Worm (Caenorhabditis elegans) whole organism, L2 larva: ENCODE data around the gene hpl-2.

Experiments
- C34F6.9 ChIP-seq: fragments of 150-350 bp; optimal IDR thresholded peaks from 2 replicates; lab custom pipeline; 2014; ENCODE audit warnings: missing biosample characterization, missing genetic modification characterization
- F13H6.1 ChIP-seq: sonication (generic microtip); optimal IDR thresholded peaks from 2 replicates; lab custom pipeline; 2016; ENCODE audit warnings: missing genetic modification characterization, missing compliant biosample characterization
- R02D3.7 ChIP-seq: fragments of 150-350 bp; optimal IDR thresholded peaks from 2 replicates; lab custom pipeline; 2014; ENCODE audit warnings: missing biosample characterization, missing genetic modification characterization
- Y55F3AM.14 ChIP-seq: fragments of 200-800 bp; sonication (Bioruptor generic); optimal IDR thresholded peaks from 2 replicates; lab custom pipeline; 2018; ENCODE audit warnings: mild to moderate bottlenecking, missing genetic modification characterization, missing compliant biosample characterization
- ZK546.5 ChIP-seq: sonication (generic microtip); optimal IDR thresholded peaks from 2 replicates; lab custom pipeline; 2017; ENCODE audit warnings: missing biosample characterization, missing genetic modification characterization
- alr-1 ChIP-seq: fragments of 150-350 bp; optimal IDR thresholded peaks from 2 replicates; lab custom pipeline; 2014; ENCODE audit warnings: missing biosample characterization, missing genetic modification characterization
- aly-2 ChIP-seq: fragments of 150-350 bp; optimal IDR thresholded peaks from 2 replicates; lab custom pipeline; 2014; ENCODE audit warnings: missing biosample characterization, missing genetic modification characterization
- ama-1 ChIP-seq: fragments of 150-350 bp; optimal IDR thresholded peaks from 2 replicates; lab custom pipeline; 2018; ENCODE audit warnings: inconsistent platforms
- blmp-1 ChIP-seq: sonication (generic microtip); optimal IDR thresholded peaks from 2 replicates; lab custom pipeline; 2017; ENCODE audit warnings: missing genetic modification characterization, mild to moderate bottlenecking, missing compliant biosample characterization, antibody characterized with exemption, moderate library complexity; ENCODE audit not compliant: insufficient read depth
- ceh-16 ChIP-seq: fragments of 150-350 bp; optimal IDR thresholded peaks from 2 replicates; lab custom pipeline; 2014; ENCODE audit warnings: missing biosample characterization, missing genetic modification characterization
- ceh-82 ChIP-seq: fragments of 150-350 bp; optimal IDR thresholded peaks from 2 replicates; lab custom pipeline; 2014; ENCODE audit warnings: missing biosample characterization, missing genetic modification characterization
- crh-2 ChIP-seq: sonication (generic microtip); optimal IDR thresholded peaks from 2 replicates; lab custom pipeline; 2017; ENCODE audit warnings: missing biosample characterization, missing genetic modification characterization
- dmd-4 ChIP-seq: sonication (generic microtip); optimal IDR thresholded peaks from 2 replicates; lab custom pipeline; 2017; ENCODE audit warnings: missing biosample characterization, missing genetic modification characterization
- egl-27 ChIP-seq: sonication (generic microtip); optimal IDR thresholded peaks from 3 replicates; lab custom pipeline; 2017; ENCODE audit warnings: missing biosample characterization, missing genetic modification reagents, missing genetic modification characterization
- elt-1 ChIP-seq: fragments of 150-350 bp; optimal IDR thresholded peaks from 2 replicates; lab custom pipeline; 2014; ENCODE audit warnings: missing biosample characterization, missing genetic modification characterization
- elt-3 ChIP-seq: sonication (generic microtip); optimal IDR thresholded peaks from 2 replicates; lab custom pipeline; 2017; ENCODE audit warnings: missing biosample characterization, missing genetic modification characterization
- fos-1 ChIP-seq: fragments of 150-350 bp; optimal IDR thresholded peaks from 2 replicates; lab custom pipeline; 2014; ENCODE audit warnings: missing biosample characterization, missing genetic modification characterization
- gmeb-1 ChIP-seq: fragments of 150-350 bp; optimal IDR thresholded peaks from 2 replicates; lab custom pipeline; 2014; ENCODE audit warnings: missing biosample characterization, missing genetic modification characterization
- lin-11 ChIP-seq: fragments of 150-350 bp; sonication (generic microtip); optimal IDR thresholded peaks from 2 replicates; lab custom pipeline; 2014; ENCODE audit warnings: missing biosample characterization, missing genetic modification characterization, inconsistent platforms, mixed read lengths
- lin-13 ChIP-seq: fragments of 150-350 bp; optimal IDR thresholded peaks from 2 replicates; lab custom pipeline; 2014; ENCODE audit warnings: missing biosample characterization, missing genetic modification reagents, missing genetic modification characterization
- lin-39 ChIP-seq: fragments of 150-350 bp; optimal IDR thresholded peaks from 2 replicates; lab custom pipeline; 2014; ENCODE audit warnings: missing biosample characterization, missing genetic modification reagents, missing genetic modification characterization
- lsy-2 ChIP-seq, 2 experiments: fragments of 150-350 bp in 1 of 2; sonication (generic microtip) in 1 of 2; optimal IDR thresholded peaks; 2 replicates each; lab custom pipeline; 2014 to 2017; ENCODE audit warnings: missing biosample characterization in 2 of 2, missing genetic modification characterization in 2 of 2
- mab-5 ChIP-seq: fragments of 150-350 bp; optimal IDR thresholded peaks from 2 replicates; lab custom pipeline; 2014; ENCODE audit warnings: missing biosample characterization, missing genetic modification characterization
- mbf-1 ChIP-seq: sonication (generic microtip); optimal IDR thresholded peaks from 2 replicates; lab custom pipeline; 2017; ENCODE audit warnings: missing biosample characterization, missing genetic modification characterization
- mdl-1 ChIP-seq, 2 experiments: fragments of 150-350 bp in 1 of 2; sonication (generic microtip) in 1 of 2; optimal IDR thresholded peaks; 2 replicates each; lab custom pipeline; 2017; ENCODE audit warnings: missing biosample characterization in 2 of 2, missing genetic modification characterization in 2 of 2
- nhr-10 ChIP-seq: sonication (generic microtip); optimal IDR thresholded peaks from 2 replicates; lab custom pipeline; 2017; ENCODE audit warnings: missing biosample characterization, missing genetic modification characterization
- nhr-11 ChIP-seq: fragments of 150-350 bp; optimal IDR thresholded peaks from 2 replicates; lab custom pipeline; 2014; ENCODE audit warnings: missing biosample characterization, missing genetic modification characterization
- nhr-12 ChIP-seq: fragments of 150-350 bp; optimal IDR thresholded peaks from 2 replicates; lab custom pipeline; 2014; ENCODE audit warnings: missing biosample characterization, missing genetic modification characterization
- nhr-129 ChIP-seq: fragments of 150-350 bp; optimal IDR thresholded peaks from 2 replicates; lab custom pipeline; 2014; ENCODE audit warnings: missing biosample characterization, missing genetic modification characterization
- nhr-21 ChIP-seq: fragments of 150-350 bp; optimal IDR thresholded peaks from 2 replicates; lab custom pipeline; 2014; ENCODE audit warnings: missing biosample characterization, missing genetic modification characterization
- nhr-23 ChIP-seq: fragments of 150-350 bp; optimal IDR thresholded peaks from 2 replicates; lab custom pipeline; 2014; ENCODE audit warnings: missing biosample characterization, missing genetic modification reagents, missing genetic modification characterization
- nhr-237 ChIP-seq: fragments of 150-350 bp; optimal IDR thresholded peaks from 2 replicates; lab custom pipeline; 2014; ENCODE audit warnings: missing biosample characterization, missing genetic modification characterization
- nhr-25 ChIP-seq: fragments of 150-350 bp; sonication (generic microtip); optimal IDR thresholded peaks from 3 replicates; lab custom pipeline; 2014; ENCODE audit warnings: missing biosample characterization, missing genetic modification characterization
- nhr-6 ChIP-seq: fragments of 150-350 bp; optimal IDR thresholded peaks from 2 replicates; lab custom pipeline; 2014; ENCODE audit warnings: missing biosample characterization, missing genetic modification characterization
- nhr-77 ChIP-seq: fragments of 150-350 bp; optimal IDR thresholded peaks from 2 replicates; lab custom pipeline; 2014; ENCODE audit warnings: missing biosample characterization, missing genetic modification characterization
- peb-1 ChIP-seq: fragments of 150-350 bp; optimal IDR thresholded peaks from 2 replicates; lab custom pipeline; 2014; ENCODE audit warnings: missing biosample characterization, missing genetic modification characterization
- sem-4 ChIP-seq: fragments of 150-350 bp; optimal IDR thresholded peaks from 2 replicates; lab custom pipeline; 2014; ENCODE audit warnings: missing biosample characterization, missing genetic modification reagents, missing genetic modification characterization
- skn-1 ChIP-seq: sonication (generic microtip); optimal IDR thresholded peaks from 2 replicates; lab custom pipeline; 2017; ENCODE audit warnings: missing biosample characterization, missing genetic modification characterization
- sma-3 ChIP-seq: sonication (generic microtip); optimal IDR thresholded peaks from 2 replicates; lab custom pipeline; 2016; ENCODE audit warnings: missing genetic modification reagents, missing genetic modification characterization, missing compliant biosample characterization
- sma-9 ChIP-seq, 2 experiments: fragments of 150-350 bp in 1 of 2; sonication (generic microtip) in 1 of 2; optimal IDR thresholded peaks; 2 replicates each; lab custom pipeline; 2014 to 2016; ENCODE audit warnings: missing genetic modification characterization in 2 of 2, mild to moderate bottlenecking in 1 of 2, missing biosample characterization in 1 of 2, missing compliant biosample characterization in 1 of 2, missing genetic modification reagents in 1 of 2, moderate library complexity in 1 of 2
- snpc-4 ChIP-seq: fragments of 150-350 bp; optimal IDR thresholded peaks from 2 replicates; lab custom pipeline; 2014; ENCODE audit warnings: missing biosample characterization, missing genetic modification characterization
- unc-39 ChIP-seq: fragments of 150-350 bp; optimal IDR thresholded peaks from 2 replicates; lab custom pipeline; 2014; ENCODE audit warnings: missing biosample characterization, missing genetic modification characterization
- unc-55 ChIP-seq: fragments of 150-350 bp; sonication (generic microtip); optimal IDR thresholded peaks from 3 replicates; lab custom pipeline; 2014; ENCODE audit warnings: missing biosample characterization, missing genetic modification reagents, missing genetic modification characterization
- unc-62 ChIP-seq: fragments of 150-350 bp; optimal IDR thresholded peaks from 2 replicates; lab custom pipeline; 2014; ENCODE audit warnings: missing biosample characterization, missing genetic modification reagents, missing genetic modification characterization
- zag-1 ChIP-seq: fragments of 150-350 bp; optimal IDR thresholded peaks from 2 replicates; lab custom pipeline; 2014; ENCODE audit warnings: missing biosample characterization, missing genetic modification characterization
- ztf-1 ChIP-seq: fragments of 200-800 bp; sonication (Bioruptor generic); conservative IDR thresholded peaks from 2 replicates; pipeline ENCODE4 v1.3.6; 2022; ENCODE audit warnings: missing genetic modification characterization, missing compliant biosample characterization
- ztf-11 ChIP-seq: sonication (generic microtip); optimal IDR thresholded peaks from 2 replicates; lab custom pipeline; 2017; ENCODE audit warnings: missing biosample characterization, missing genetic modification characterization
- ztf-4 ChIP-seq: fragments of 150-350 bp; optimal IDR thresholded peaks from 2 replicates; lab custom pipeline; 2014; ENCODE audit warnings: missing biosample characterization, missing genetic modification characterization

hpl-2 gene

DNA sequence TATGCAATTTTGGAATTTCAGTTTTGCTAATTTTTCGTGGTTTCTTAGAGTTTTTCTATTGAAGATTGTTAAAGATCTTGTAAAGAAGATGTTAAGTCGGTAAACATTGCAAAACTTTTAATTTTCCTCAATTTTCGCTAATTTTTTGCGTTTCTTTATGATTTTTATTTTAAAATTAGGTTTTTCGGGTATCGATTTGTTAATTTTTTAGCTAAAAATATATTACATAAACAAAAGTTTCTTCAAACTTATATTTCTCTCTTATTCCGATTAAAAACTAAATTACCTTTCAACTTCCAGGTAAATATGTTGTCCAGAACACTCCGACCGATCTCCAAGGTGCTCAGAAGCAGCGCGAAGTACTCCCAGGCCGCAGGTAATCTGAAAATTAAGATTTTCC, 47.9 kb downstream of the hpl-2 start, which contains the start of gene mrpl-12:
TSS of gene mrpl-12 (plus strand) at position 301 of the 400 bp plus-strand sequence.
- TF ChIP-seq nhr-77 (tag; lab: Kevin White, UChicago) = no peak
- no peak for TF ChIP-seq peb-1
- no peak for TF ChIP-seq aly-2
- no peak for TF ChIP-seq ama-1 (lab: Kevin White, UChicago)

ce11 chrIII:10706972-10707438, 48.3 kb downstream of the hpl-2 start, which contains the start of the genes Y39A1A.21 and Y39A1A.22:
TSS of gene Y39A1A.21 (minus strand) at chrIII:10707022.
TSS of gene Y39A1A.22 (minus strand) at chrIII:10707028.
- TF ChIP-seq nhr-23 (tag; lab: Kevin White, UChicago) (no peak), nhr-10 (tag; lab: Kevin White, UChicago) (no peak), nhr-77 (tag; lab: Kevin White, UChicago) (no peak), blmp-1 (tag; lab: Kevin White, UChicago) (no peak), mab-5 (tag; lab: Kevin White, UChicago) (peak; percentile 59), sma-3 (GFP tag; lab: Kevin White, UChicago) (peak; percentile 71), mdl-1 (tag; optimal IDR thresholded peaks at IDR 0.05; lab: Kevin White, UChicago) (peak in 1 of 2 experiments; percentile 12), nhr-6 (tag; lab: Kevin White, UChicago) (peak; percentile 41), gmeb-1 (tag; lab: Kevin White, UChicago) (peak; percentile 85), F13H6.1 (peak; percentile 78), R02D3.7 (peak; percentile 46), elt-3 (tag; lab: Kevin White, UChicago) (no peak), C34F6.9 (tag; lab: Kevin White, UChicago) (peak; percentile 95), unc-55 (GFP tag; lab: Kevin White, UChicago) (peak; percentile 88), lin-13 (GFP tag; lab: Kevin White, UChicago) (peak; percentile 78), ztf-4 (no peak), fos-1 (tag; lab: Kevin White, UChicago) (peak; percentile 74), sma-9 (GFP tag; optimal IDR thresholded peaks at IDR 0.05; lab: Kevin White, UChicago) (no peak), sma-9 (tag; optimal IDR thresholded peaks at IDR 0.05; lab: Kevin White, UChicago) (no peak), ztf-1 (GFP tag; lab: Robert Waterston, UW) (no peak), nhr-21 (tag; lab: Kevin White, UChicago) (peak; percentile 62), lin-11 (tag; lab: Kevin White, UChicago) (peak; percentile 41), unc-39 (tag; lab: Kevin White, UChicago) (no peak), egl-27 (tag; lab: Kevin White, UChicago) (peak; percentile 29), Y55F3AM.14 (GFP tag; lab: Kevin White, UChicago) (no peak), nhr-129 (peak; percentile 62), unc-62 (GFP tag; lab: Kevin White, UChicago) (no peak), peb-1 (no peak), lin-39 (tag; lab: Kevin White, UChicago) (no peak), dmd-4 (tag; lab: Kevin White, UChicago) (peak; percentile 10), nhr-12 (tag; lab: Kevin White, UChicago) (no peak), mbf-1 (tag; lab: Kevin White, UChicago) (no peak), lsy-2 (tag; optimal IDR thresholded peaks at IDR 0.05; lab: Kevin White, UChicago) (peak; percentile 84 to 90), skn-1 (no peak), ZK546.5 (tag; lab: Kevin White, UChicago) (no peak), nhr-237 (tag; lab: Kevin White, UChicago) (no peak), alr-1 (tag; lab: Kevin White, UChicago) (no peak), nhr-11 (tag; lab: Kevin White, UChicago) (no peak), ceh-16 (tag; lab: Kevin White, UChicago) (no peak), ama-1 (lab: Kevin White, UChicago) (no peak), sem-4 (no peak), aly-2 (no peak), ztf-11 (tag; lab: Kevin White, UChicago) (no peak), crh-2 (peak; percentile 80), ceh-82 (tag; lab: Kevin White, UChicago) (peak; percentile 41), snpc-4 (tag; lab: Kevin White, UChicago) (no peak), nhr-25 (peak; percentile 67), elt-1 (no peak), zag-1 (tag; lab: Kevin White, UChicago) (peak; percentile 34)
